Worm (Caenorhabditis elegans): ENCODE data around the gene lido-16.

ce11 chrII:6482102-6482501 lies 2.7 kb downstream of the lido-16 start, which contains the start of gene del-10:
- no peak for TF ChIP-seq fos-1 (tag; optimal IDR thresholded peaks at IDR 0.05)
- no peak for TF ChIP-seq elt-1 (tag; optimal IDR thresholded peaks at IDR 0.05)
- no peak for TF ChIP-seq nhr-25 (tag; optimal IDR thresholded peaks at IDR 0.05)
- no peak for TF ChIP-seq zag-1 (tag; optimal IDR thresholded peaks at IDR 0.05)
- no peak for TF ChIP-seq nhr-237 (tag; optimal IDR thresholded peaks at IDR 0.05)
- no peak for TF ChIP-seq nhr-67 (tag; optimal IDR thresholded peaks at IDR 0.05)
- no peak for TF ChIP-seq ztf-11 (tag; optimal IDR thresholded peaks at IDR 0.05)
- TF ChIP-seq nhr-11 (tag; optimal IDR thresholded peaks at IDR 0.05), result no peak
- TF ChIP-seq mml-1 (tag; optimal IDR thresholded peaks at IDR 0.05), result no peak
- TF ChIP-seq lin-39 (tag; optimal IDR thresholded peaks at IDR 0.05), result no peak
- no peak for TF ChIP-seq pqm-1 (tag; optimal IDR thresholded peaks at IDR 0.05)
- no peak for TF ChIP-seq ama-1 (optimal IDR thresholded peaks at IDR 0.05)
